Fruit fly (Drosophila melanogaster) whole organism, prepupa: ENCODE measurements around the gene CG10428.
A peak's percentile ranks its signal among the peaks of the same experiment; 100 is the strongest.

ENCODE experiments used
- Blimp-1 ChIP-seq: fragments of 200-800 bp; sonication (Bioruptor generic); optimal IDR thresholded peaks from 3 replicates; lab custom pipeline; 2017; ENCODE audit warnings: missing biosample characterization, missing genetic modification characterization, mild to moderate bottlenecking, moderate library complexity, missing genetic modification reagents
- CG10631 ChIP-seq: fragments of 200-800 bp; sonication (Bioruptor generic); optimal IDR thresholded peaks from 2 replicates; lab custom pipeline; 2016; ENCODE audit warnings: missing biosample characterization, missing genetic modification characterization
- CG10669 ChIP-seq: fragments of 200-800 bp; sonication (Bioruptor generic); optimal IDR thresholded peaks from 3 replicates; lab custom pipeline; 2018; ENCODE audit warnings: missing biosample characterization, mild to moderate bottlenecking, missing genetic modification characterization, moderate library complexity
- CG11294 ChIP-seq: fragments of 200-800 bp; sonication (Bioruptor generic); IDR thresholded peaks from 2 replicates; pipeline ENCODE4 v1.3.6; 2022; ENCODE audit warnings: missing biosample characterization, missing genetic modification characterization
- CG11762 ChIP-seq: fragments of 200-800 bp; sonication (Bioruptor generic); optimal IDR thresholded peaks from 3 replicates; lab custom pipeline; 2016; ENCODE audit warnings: missing biosample characterization, missing genetic modification characterization; ENCODE audit not compliant: insufficient read depth
- CG11902 ChIP-seq: fragments of 200-800 bp; sonication (Bioruptor generic); optimal IDR thresholded peaks from 3 replicates; lab custom pipeline; 2016; ENCODE audit warnings: missing biosample characterization, missing genetic modification characterization
- CG15336 ChIP-seq: fragments of 200-800 bp; sonication (Bioruptor generic); IDR thresholded peaks from 2 replicates; pipeline ENCODE4 v1.3.6; 2022; ENCODE audit warnings: missing biosample characterization, missing genetic modification characterization
- CG16779 ChIP-seq: fragments of 200-800 bp; sonication (Bioruptor generic); optimal IDR thresholded peaks from 3 replicates; lab custom pipeline; 2017; ENCODE audit warnings: missing biosample characterization, mild to moderate bottlenecking, missing genetic modification characterization
- CG3032 ChIP-seq: fragments of 200-800 bp; optimal IDR thresholded peaks from 2 replicates; lab custom pipeline; 2019; ENCODE audit warnings: missing biosample characterization, mild to moderate bottlenecking, missing genetic modification characterization, moderate library complexity
- CG31627 ChIP-seq: fragments of 200-800 bp; sonication (Bioruptor generic); optimal IDR thresholded peaks from 3 replicates; lab custom pipeline; 2016; ENCODE audit warnings: missing biosample characterization, missing genetic modification characterization
- CG34406 ChIP-seq: fragments of 200-800 bp; sonication (Bioruptor generic); optimal IDR thresholded peaks from 3 replicates; lab custom pipeline; 2016; ENCODE audit warnings: missing biosample characterization, missing genetic modification characterization
- CG3919 ChIP-seq: fragments of 200-800 bp; sonication (Bioruptor generic); optimal IDR thresholded peaks from 3 replicates; lab custom pipeline; 2016; ENCODE audit warnings: missing biosample characterization, missing genetic modification characterization
- CG6163 ChIP-seq: fragments of 200-800 bp; sonication (Bioruptor generic); IDR thresholded peaks from 3 replicates; pipeline ENCODE4 v1.3.6; 2022; ENCODE audit warnings: missing biosample characterization, missing genetic modification characterization
- CG6792 ChIP-seq: fragments of 200-800 bp; sonication (Bioruptor generic); optimal IDR thresholded peaks from 3 replicates; lab custom pipeline; 2016; ENCODE audit warnings: missing biosample characterization, missing genetic modification characterization
- CG6854 ChIP-seq: fragments of 200-800 bp; sonication (Bioruptor generic); optimal IDR thresholded peaks from 2 replicates; lab custom pipeline; 2017; ENCODE audit warnings: missing biosample characterization, mild to moderate bottlenecking, missing genetic modification characterization
- CG7368 ChIP-seq: fragments of 200-800 bp; sonication (Bioruptor generic); optimal IDR thresholded peaks from 3 replicates; lab custom pipeline; 2016; ENCODE audit warnings: missing biosample characterization, missing genetic modification characterization
- CG8119 ChIP-seq: fragments of 200-800 bp; sonication (Bioruptor generic); IDR thresholded peaks from 3 replicates; pipeline ENCODE4 v1.3.6; 2022; ENCODE audit warnings: missing biosample characterization, missing genetic modification characterization
- CG8319 ChIP-seq: fragments of 200-800 bp; sonication (Bioruptor generic); optimal IDR thresholded peaks from 3 replicates; lab custom pipeline; 2016; ENCODE audit warnings: missing biosample characterization, missing genetic modification characterization
- CG8632 ChIP-seq: fragments of 200-800 bp; sonication (Bioruptor generic); optimal IDR thresholded peaks from 3 replicates; lab custom pipeline; 2016; ENCODE audit warnings: missing biosample characterization, missing genetic modification characterization
- CG9139 ChIP-seq: fragments of 200-800 bp; sonication (Bioruptor generic); optimal IDR thresholded peaks from 3 replicates; lab custom pipeline; 2017; ENCODE audit warnings: missing biosample characterization, mild to moderate bottlenecking, missing genetic modification characterization
- Eip75B ChIP-seq: fragments of 200-800 bp; sonication (Bioruptor generic); optimal IDR thresholded peaks from 3 replicates; lab custom pipeline; 2016; ENCODE audit warnings: missing biosample characterization, missing genetic modification characterization
- Ets21C ChIP-seq: fragments of 200-800 bp; sonication (Bioruptor generic); optimal IDR thresholded peaks from 3 replicates; lab custom pipeline; 2016; ENCODE audit warnings: missing biosample characterization, missing genetic modification characterization
- Ets96B ChIP-seq: fragments of 200-800 bp; optimal IDR thresholded peaks from 2 replicates; lab custom pipeline; 2019; ENCODE audit warnings: missing biosample characterization, mild to moderate bottlenecking, missing genetic modification characterization, moderate library complexity
- Gug ChIP-seq: fragments of 200-800 bp; sonication (Bioruptor generic); IDR thresholded peaks from 2 replicates; pipeline ENCODE4 v1.3.6; 2022; ENCODE audit warnings: missing biosample characterization, missing genetic modification characterization
- Hr39 ChIP-seq: fragments of 200-800 bp; sonication (Bioruptor generic); optimal IDR thresholded peaks from 2 replicates; lab custom pipeline; 2016; ENCODE audit warnings: missing biosample characterization, missing genetic modification characterization
- Hr4 ChIP-seq: fragments of 200-800 bp; sonication (Bioruptor generic); optimal IDR thresholded peaks from 3 replicates; lab custom pipeline; 2016; ENCODE audit warnings: missing biosample characterization, missing genetic modification characterization
- Lpt ChIP-seq: fragments of 200-800 bp; sonication (Bioruptor generic); optimal IDR thresholded peaks from 3 replicates; lab custom pipeline; 2016; ENCODE audit warnings: missing biosample characterization, missing genetic modification characterization
- Met ChIP-seq: fragments of 200-800 bp; sonication (Bioruptor generic); optimal IDR thresholded peaks from 3 replicates; lab custom pipeline; 2016; ENCODE audit warnings: missing biosample characterization, missing genetic modification characterization
- Sox102F ChIP-seq: fragments of 200-800 bp; sonication (Bioruptor generic); optimal IDR thresholded peaks from 2 replicates; lab custom pipeline; 2016; ENCODE audit warnings: missing biosample characterization, mild to moderate bottlenecking, missing genetic modification characterization
- Sox14 ChIP-seq: fragments of 200-800 bp; sonication (Bioruptor generic); optimal IDR thresholded peaks from 3 replicates; lab custom pipeline; 2016; ENCODE audit warnings: missing biosample characterization, missing genetic modification characterization
- Sox15 ChIP-seq: fragments of 200-800 bp; sonication (Bioruptor generic); optimal IDR thresholded peaks from 3 replicates; lab custom pipeline; 2016; ENCODE audit warnings: missing biosample characterization, missing genetic modification characterization
- acj6 ChIP-seq: fragments of 200-800 bp; sonication (Bioruptor generic); optimal IDR thresholded peaks from 3 replicates; lab custom pipeline; 2016; ENCODE audit warnings: missing biosample characterization, missing genetic modification characterization
- cyc ChIP-seq: fragments of 200-800 bp; sonication (Bioruptor generic); optimal IDR thresholded peaks from 3 replicates; lab custom pipeline; 2016; ENCODE audit warnings: missing biosample characterization, missing genetic modification characterization
- dac ChIP-seq: fragments of 200-800 bp; sonication (Bioruptor generic); optimal IDR thresholded peaks from 2 replicates; lab custom pipeline; 2017; ENCODE audit warnings: missing biosample characterization, mild to moderate bottlenecking, missing genetic modification characterization
- dsx ChIP-seq: fragments of 200-800 bp; optimal IDR thresholded peaks from 3 replicates; lab custom pipeline; 2019; ENCODE audit warnings: missing biosample characterization, mild to moderate bottlenecking, missing genetic modification characterization, moderate library complexity; ENCODE audit not compliant: poor library complexity, severe bottlenecking
- eg ChIP-seq: fragments of 200-800 bp; sonication (Bioruptor generic); IDR thresholded peaks from 3 replicates; pipeline ENCODE4 v1.3.6; 2022; ENCODE audit warnings: missing biosample characterization, missing genetic modification characterization
- esn ChIP-seq: fragments of 200-800 bp; sonication (Bioruptor generic); optimal IDR thresholded peaks from 2 replicates; lab custom pipeline; 2016; ENCODE audit warnings: missing biosample characterization, mild to moderate bottlenecking, missing genetic modification characterization, moderate library complexity
- fd85E ChIP-seq: fragments of 200-800 bp; sonication (Bioruptor generic); optimal IDR thresholded peaks from 3 replicates; lab custom pipeline; 2016; ENCODE audit warnings: missing biosample characterization, missing genetic modification characterization
- fkh ChIP-seq: fragments of 200-800 bp; sonication (Bioruptor generic); optimal IDR thresholded peaks from 3 replicates; lab custom pipeline; 2017; ENCODE audit warnings: missing biosample characterization, mild to moderate bottlenecking, missing genetic modification characterization, moderate library complexity
- lz ChIP-seq: fragments of 200-800 bp; sonication (Bioruptor generic); optimal IDR thresholded peaks from 3 replicates; lab custom pipeline; 2016; ENCODE audit warnings: missing biosample characterization, missing genetic modification characterization
- salr ChIP-seq, 2 experiments: fragments of 200-800 bp; sonication (Bioruptor generic); optimal IDR thresholded peaks; 3 replicates each; lab custom pipeline; 2016 to 2018; ENCODE audit warnings: missing biosample characterization in 2 of 2, missing genetic modification characterization in 2 of 2, mild to moderate bottlenecking in 1 of 2
- ss ChIP-seq, 2 experiments: fragments of 200-800 bp; sonication (Bioruptor generic); optimal IDR thresholded peaks; 2 replicates in 1 of 2; 3 replicates in 1 of 2; lab custom pipeline; 2017 to 2018; ENCODE audit warnings: mild to moderate bottlenecking in 2 of 2, missing biosample characterization in 2 of 2, missing genetic modification characterization in 2 of 2, moderate library complexity in 1 of 2
- svp ChIP-seq: fragments of 200-800 bp; sonication (Bioruptor generic); peaks from one replicate; lab custom pipeline; 2016; ENCODE audit warnings: missing biosample characterization, missing genetic modification characterization
- topi ChIP-seq: fragments of 200-800 bp; sonication (Bioruptor generic); optimal IDR thresholded peaks from 3 replicates; lab custom pipeline; 2016; ENCODE audit warnings: missing biosample characterization, missing genetic modification characterization
- vri ChIP-seq: fragments of 200-800 bp; sonication (Bioruptor generic); optimal IDR thresholded peaks from 3 replicates; lab custom pipeline; 2016; ENCODE audit warnings: missing biosample characterization, mild to moderate bottlenecking, missing genetic modification characterization

The CG10428 gene

dm6 chr2L:18954255-18954715 lies 5.6 kb downstream of the CG10428 start, which contains the start of gene CG10621 (continued):
- peak; percentile 57 for TF ChIP-seq CG6854 (GFP tag; lab: Kevin White, UChicago)
- TF ChIP-seq Sox15 (GFP tag; lab: Kevin White, UChicago) = no peak
- TF ChIP-seq CG8119 (GFP tag; lab: Robert Waterston, UW) = 0 out of 3 replicates have a peak, but pooled peaks have one; percentile 24
- no peak for TF ChIP-seq CG34406
- no peak for TF ChIP-seq CG31627
- no peak for TF ChIP-seq Hr39 (GFP tag; lab: Kevin White, UChicago)
- peak in 1 of 2 experiments; percentile 32 for TF ChIP-seq ss (GFP tag; optimal IDR thresholded peaks at IDR 0.05; lab: Kevin White, UChicago)
- TF ChIP-seq esn = no peak
- TF ChIP-seq acj6 (GFP tag; lab: Kevin White, UChicago) = no peak
- TF ChIP-seq Met = no peak
- TF ChIP-seq CG8319 = no peak
- no peak for TF ChIP-seq Ets21C (GFP tag; lab: Kevin White, UChicago)
- TF ChIP-seq lz = no peak
- TF ChIP-seq Blimp-1 (GFP tag; lab: Kevin White, UChicago) = no peak
- no peak for TF ChIP-seq dac (GFP tag; lab: Kevin White, UChicago)
- TF ChIP-seq Ets96B = no peak
- no peak for TF ChIP-seq Sox14 (GFP tag; lab: Kevin White, UChicago)
- TF ChIP-seq CG10669 (GFP tag; lab: Kevin White, UChicago) = no peak
- TF ChIP-seq, all 60 proteins: peak for 10

DNA sequence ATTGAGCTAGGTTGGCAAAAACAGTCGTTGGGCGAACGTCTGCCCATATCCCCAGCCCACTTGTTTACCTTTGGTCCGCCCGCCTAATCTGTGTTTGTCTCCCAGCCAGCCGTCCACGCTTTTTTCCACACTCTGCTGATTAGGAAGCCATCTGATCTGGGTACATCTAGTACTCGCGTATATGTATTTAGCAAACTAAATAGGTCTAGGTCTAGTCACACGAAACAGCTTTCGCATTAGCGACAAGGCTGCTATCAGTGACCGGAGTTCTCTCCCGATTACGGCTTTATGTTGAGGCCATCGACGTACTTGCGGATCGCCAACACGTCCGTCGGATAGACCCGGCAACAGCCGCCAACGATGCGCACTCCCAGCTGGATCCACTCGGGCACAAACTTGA lies 7.0 kb downstream of the CG10428 start:
- peak; percentile 47 for TF ChIP-seq svp (GFP tag; lab: Kevin White, UChicago)
- no peak for TF ChIP-seq CG6163 (GFP tag; lab: Robert Waterston, UW)
- TF ChIP-seq fkh (GFP tag; lab: Kevin White, UChicago) = peak; percentile 38
- no peak for TF ChIP-seq CG11762 (GFP tag; lab: Kevin White, UChicago)

DNA sequence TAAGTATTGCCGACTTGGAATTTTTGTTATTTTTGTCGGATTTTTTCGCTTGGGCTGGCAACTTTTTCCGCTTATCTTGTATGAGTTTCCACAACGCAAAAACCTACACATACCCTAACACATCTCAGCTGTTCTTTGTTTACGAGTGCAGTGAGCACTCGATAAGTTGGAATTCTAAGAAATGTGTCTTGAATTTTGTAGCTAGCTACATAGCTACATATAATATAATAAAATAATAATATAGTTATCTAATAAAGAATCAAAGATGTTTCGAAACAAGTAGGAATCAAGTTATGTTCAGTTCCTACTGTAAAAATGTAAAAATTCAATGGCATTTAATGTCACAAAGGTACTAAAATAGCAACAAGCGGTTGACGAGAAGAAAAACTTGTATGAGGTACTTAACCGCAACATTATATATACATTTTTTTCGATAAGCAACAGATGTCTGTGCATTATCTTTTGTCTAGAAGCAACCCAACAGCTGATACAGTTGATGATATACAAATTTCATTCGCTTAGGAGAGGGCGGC lies 8.5 kb downstream of the CG10428 start, which contains the start of gene Bhmt:
TSS of gene Bhmt (minus strand) at position 170 of the 533 bp plus-strand sequence.
- TF ChIP-seq cyc (GFP tag; lab: Kevin White, UChicago) (peak; percentile 61), CG8119 (GFP tag; lab: Robert Waterston, UW) (peak; percentile 86), Sox14 (GFP tag; lab: Kevin White, UChicago) (peak; percentile 86), CG8319 (peak; percentile 65), eg (GFP tag; lab: Robert Waterston, UW) (peak; percentile 93), CG3032 (tag; lab: Kevin White, UChicago) (peak; percentile 86), topi (GFP tag; lab: Kevin White, UChicago) (peak; percentile 80), CG10631 (GFP tag; lab: Kevin White, UChicago) (peak; percentile 86), CG8632 (GFP tag; lab: Kevin White, UChicago) (peak; percentile 89), CG16779 (tag; lab: Kevin White, UChicago) (peak; percentile 85), CG34406 (peak; percentile 89), CG6792 (GFP tag; lab: Kevin White, UChicago) (peak; percentile 86), salr (GFP tag; optimal IDR thresholded peaks at IDR 0.05; lab: Kevin White, UChicago) (peak; percentile 65 to 69), CG11294 (GFP tag; lab: Robert Waterston, UW) (peak; percentile 81), ss (GFP tag; optimal IDR thresholded peaks at IDR 0.05; lab: Kevin White, UChicago) (peak in 1 of 2 experiments; percentile 88), CG11902 (peak; percentile 76), Blimp-1 (GFP tag; lab: Kevin White, UChicago) (peak; percentile 67), Lpt (GFP tag; lab: Kevin White, UChicago) (peak; percentile 69), Met (peak; percentile 78), CG6854 (GFP tag; lab: Kevin White, UChicago) (peak; percentile 79), dsx (GFP tag; lab: Kevin White, UChicago) (peak; percentile 93), CG9139 (peak; percentile 82), svp (GFP tag; lab: Kevin White, UChicago) (peak; percentile 92), Sox15 (GFP tag; lab: Kevin White, UChicago) (peak; percentile 62), Gug (peak; percentile 84), acj6 (GFP tag; lab: Kevin White, UChicago) (peak; percentile 84), Hr4 (GFP tag; lab: Kevin White, UChicago) (peak; percentile 69), fd85E (GFP tag; lab: Kevin White, UChicago) (peak; percentile 70), CG15336 (GFP tag; lab: Robert Waterston, UW) (peak; percentile 87), Sox102F (peak; percentile 82), vri (GFP tag; lab: Kevin White, UChicago) (peak; percentile 72), CG7368 (GFP tag; lab: Kevin White, UChicago) (peak; percentile 85), CG31627 (peak; percentile 54), Ets96B (peak; percentile 92), Eip75B (GFP tag; lab: Kevin White, UChicago) (peak; percentile 71), CG6163 (GFP tag; lab: Robert Waterston, UW) (peak; percentile 93), CG3919 (GFP tag; lab: Kevin White, UChicago) (peak; percentile 83), dac (GFP tag; lab: Kevin White, UChicago) (peak; percentile 34)
